Worm (Caenorhabditis elegans) whole organism, late embryonic: ENCODE data around the gene hlh-12.

Experiments
- ama-1 ChIP-seq: fragments of 150-350 bp; optimal IDR thresholded peaks from 2 replicates; lab custom pipeline; 2014
- ceh-24 ChIP-seq: sonication (generic microtip); optimal IDR thresholded peaks from 2 replicates; lab custom pipeline; 2016; ENCODE audit warnings: mild to moderate bottlenecking, missing genetic modification characterization, missing compliant biosample characterization
- fkh-10 ChIP-seq: fragments of 150-350 bp; optimal IDR thresholded peaks from 2 replicates; lab custom pipeline; 2014; ENCODE audit warnings: missing biosample characterization, missing genetic modification reagents, missing genetic modification characterization
- hlh-15 ChIP-seq: sonication (generic microtip); optimal IDR thresholded peaks from 2 replicates; lab custom pipeline; 2016; ENCODE audit warnings: missing genetic modification characterization, missing compliant biosample characterization
- pqm-1 ChIP-seq: sonication (generic microtip); optimal IDR thresholded peaks from 2 replicates; lab custom pipeline; 2016; ENCODE audit warnings: missing genetic modification characterization, missing compliant biosample characterization
- tbx-2 ChIP-seq: sonication (generic microtip); optimal IDR thresholded peaks from 2 replicates; lab custom pipeline; 2016; ENCODE audit warnings: missing genetic modification characterization, missing compliant biosample characterization

ce11 chrIV:8453178-8453577 is 26.1 kb downstream of the hlh-12 start:
- TF ChIP-seq tbx-2 (no peak), fkh-10 (GFP tag; lab: Kevin White, UChicago) (no peak), pqm-1 (tag; lab: Kevin White, UChicago) (no peak), hlh-15 (no peak), ama-1 (no peak), ceh-24 (tag; lab: Kevin White, UChicago) (no peak)
